Worm (Caenorhabditis elegans) whole organism, young adult: ENCODE data around the gene ZK1321.1.

ENCODE experiments used
- C17E4.6 ChIP-seq: fragments of 200-800 bp; sonication (Bioruptor generic); IDR thresholded peaks from 2 replicates; pipeline ENCODE4 v1.3.6; 2022; ENCODE audit warnings: missing genetic modification reagents, missing genetic modification characterization, missing compliant biosample characterization
- T07F8.4 ChIP-seq: sonication (generic microtip); optimal IDR thresholded peaks from 2 replicates; lab custom pipeline; 2016; ENCODE audit warnings: mild to moderate bottlenecking, missing genetic modification characterization, moderate library complexity, missing compliant biosample characterization
- Y79H2A.3 ChIP-seq: fragments of 200-800 bp; sonication (Bioruptor generic); conservative IDR thresholded peaks from 2 replicates; pipeline ENCODE4 v1.3.6; 2022; ENCODE audit warnings: missing genetic modification reagents, missing genetic modification characterization, missing compliant biosample characterization
- ZK185.1 ChIP-seq: sonication (generic microtip); optimal IDR thresholded peaks from 2 replicates; lab custom pipeline; 2016; ENCODE audit warnings: mild to moderate bottlenecking, missing genetic modification characterization, missing compliant biosample characterization; ENCODE audit not compliant: poor library complexity, severe bottlenecking
- atf-7 ChIP-seq: sonication (generic microtip); optimal IDR thresholded peaks from 2 replicates; lab custom pipeline; 2017; ENCODE audit warnings: mild to moderate bottlenecking, missing genetic modification characterization, missing compliant biosample characterization
- attf-5 ChIP-seq: fragments of 200-800 bp; sonication (Bioruptor generic); optimal IDR thresholded peaks from 2 replicates; lab custom pipeline; 2018; ENCODE audit warnings: mild to moderate bottlenecking, missing genetic modification characterization, missing compliant biosample characterization
- cebp-1 ChIP-seq, 2 experiments: fragments of 200-800 bp in 1 of 2; sonication (Bioruptor generic) in 1 of 2; sonication (generic microtip) in 1 of 2; IDR thresholded peaks in 1 of 2; optimal IDR thresholded peaks in 1 of 2; 2 replicates each; pipeline versions ENCODE4 v1.3.6 to Lab custom; 2017 to 2022; ENCODE audit warnings: missing compliant biosample characterization in 2 of 2, missing genetic modification characterization in 2 of 2, mild to moderate bottlenecking in 1 of 2, missing genetic modification reagents in 1 of 2, moderate library complexity in 1 of 2
- ceh-91 ChIP-seq: fragments of 200-800 bp; sonication (Bioruptor generic); IDR thresholded peaks from 2 replicates; pipeline ENCODE4 v1.3.6; 2022; ENCODE audit warnings: missing genetic modification reagents, missing genetic modification characterization, missing compliant biosample characterization
- chd-7 ChIP-seq: sonication (generic microtip); optimal IDR thresholded peaks from 2 replicates; lab custom pipeline; 2016; ENCODE audit warnings: mild to moderate bottlenecking, missing genetic modification characterization, moderate library complexity, missing compliant biosample characterization
- dox-1 ChIP-seq: fragments of 200-800 bp; sonication (Bioruptor generic); IDR thresholded peaks from 2 replicates; pipeline ENCODE4 v1.3.6; 2022; ENCODE audit warnings: missing genetic modification reagents, missing genetic modification characterization, missing compliant biosample characterization
- dpl-1 ChIP-seq: fragments of 150-350 bp; optimal IDR thresholded peaks from 2 replicates; lab custom pipeline; 2014; ENCODE audit warnings: missing biosample characterization, missing genetic modification reagents, missing genetic modification characterization
- efl-1 ChIP-seq: fragments of 150-350 bp; optimal IDR thresholded peaks from 2 replicates; lab custom pipeline; 2014; ENCODE audit warnings: missing biosample characterization, missing genetic modification reagents, missing genetic modification characterization
- egrh-3 ChIP-seq: fragments of 200-800 bp; sonication (Bioruptor generic); IDR thresholded peaks from 2 replicates; pipeline ENCODE4 v1.3.6; 2022; ENCODE audit warnings: missing genetic modification reagents, missing genetic modification characterization, missing compliant biosample characterization
- ets-4 ChIP-seq: fragments of 200-800 bp; sonication (Bioruptor generic); optimal IDR thresholded peaks from 2 replicates; lab custom pipeline; 2018; ENCODE audit warnings: mild to moderate bottlenecking, missing genetic modification characterization, missing compliant biosample characterization
- gei-17 ChIP-seq: fragments of 200-800 bp; sonication (Bioruptor generic); optimal IDR thresholded peaks from 2 replicates; lab custom pipeline; 2018; ENCODE audit warnings: mild to moderate bottlenecking, missing genetic modification characterization, missing compliant biosample characterization
- hmg-1.2 ChIP-seq: fragments of 200-800 bp; sonication (Bioruptor generic); IDR thresholded peaks from 2 replicates; pipeline ENCODE4 v1.3.6; 2022; ENCODE audit warnings: missing genetic modification reagents, missing genetic modification characterization, missing compliant biosample characterization
- let-607 ChIP-seq, 2 experiments: fragments of 200-800 bp in 1 of 2; sonication (Bioruptor generic) in 1 of 2; sonication (generic microtip) in 1 of 2; optimal IDR thresholded peaks; 2 replicates each; lab custom pipeline; 2016 to 2018; ENCODE audit warnings: mild to moderate bottlenecking in 2 of 2, missing compliant biosample characterization in 2 of 2, missing genetic modification characterization in 2 of 2, moderate library complexity in 2 of 2, missing genotype in 1 of 2
- lsl-1 ChIP-seq: fragments of 200-800 bp; sonication (Bioruptor generic); optimal IDR thresholded peaks from 2 replicates; lab custom pipeline; 2018; ENCODE audit warnings: mild to moderate bottlenecking, missing genetic modification characterization, moderate library complexity, missing compliant biosample characterization
- mel-28 ChIP-seq: sonication (generic microtip); optimal IDR thresholded peaks from 2 replicates; lab custom pipeline; 2016; ENCODE audit warnings: borderline replicate concordance, mild to moderate bottlenecking, missing genetic modification characterization, missing compliant biosample characterization
- nhr-80 ChIP-seq: sonication (generic microtip); optimal IDR thresholded peaks from 2 replicates; lab custom pipeline; 2016; ENCODE audit warnings: missing genetic modification characterization, missing compliant biosample characterization
- rec-8 ChIP-seq, 2 experiments: sonication (generic microtip); optimal IDR thresholded peaks; 2 replicates each; lab custom pipeline; 2016; ENCODE audit warnings: mild to moderate bottlenecking in 2 of 2, missing genetic modification characterization in 2 of 2, missing genetic modification reagents in 2 of 2, missing genotype in 2 of 2, missing biosample characterization in 1 of 2, missing compliant biosample characterization in 1 of 2, moderate library complexity in 1 of 2
- sea-2 ChIP-seq: fragments of 200-800 bp; sonication (Bioruptor generic); IDR thresholded peaks from 2 replicates; pipeline ENCODE4 v1.3.6; 2022; ENCODE audit warnings: missing genetic modification characterization, missing compliant biosample characterization
- snpc-3.4 ChIP-seq: sonication (generic microtip); optimal IDR thresholded peaks from 2 replicates; lab custom pipeline; 2017; ENCODE audit warnings: missing genetic modification characterization, mild to moderate bottlenecking, missing compliant biosample characterization, antibody characterized with exemption, moderate library complexity, missing genotype, missing genetic modification reagents
- somi-1 ChIP-seq: fragments of 200-800 bp; sonication (Bioruptor generic); optimal IDR thresholded peaks from 2 replicates; lab custom pipeline; 2018; ENCODE audit warnings: mild to moderate bottlenecking, missing genetic modification characterization, missing compliant biosample characterization
- sptf-2 ChIP-seq: fragments of 200-800 bp; sonication (Bioruptor generic); optimal IDR thresholded peaks from 2 replicates; lab custom pipeline; 2018; ENCODE audit warnings: mild to moderate bottlenecking, missing genetic modification characterization, missing compliant biosample characterization
- tbx-9 ChIP-seq: sonication (generic microtip); optimal IDR thresholded peaks from 2 replicates; lab custom pipeline; 2016; ENCODE audit warnings: borderline replicate concordance, missing genetic modification characterization, inconsistent platforms, missing compliant biosample characterization
- unc-130 ChIP-seq: sonication (generic microtip); optimal IDR thresholded peaks from 2 replicates; lab custom pipeline; 2016; ENCODE audit warnings: missing genetic modification reagents, missing genetic modification characterization, missing compliant biosample characterization
- unc-62 ChIP-seq: fragments of 150-350 bp; optimal IDR thresholded peaks from 2 replicates; lab custom pipeline; 2014; ENCODE audit warnings: missing biosample characterization, missing genetic modification reagents, missing genetic modification characterization
- ztf-22 ChIP-seq: fragments of 200-800 bp; sonication (Bioruptor generic); optimal IDR thresholded peaks from 2 replicates; lab custom pipeline; 2018; ENCODE audit warnings: mild to moderate bottlenecking, missing genetic modification characterization, moderate library complexity, missing compliant biosample characterization
- ztf-3 ChIP-seq: fragments of 200-800 bp; sonication (Bioruptor generic); optimal IDR thresholded peaks from 2 replicates; lab custom pipeline; 2018; ENCODE audit warnings: mild to moderate bottlenecking, missing genetic modification characterization, missing compliant biosample characterization
- ztf-6 ChIP-seq: fragments of 200-800 bp; sonication (Bioruptor generic); IDR thresholded peaks from 2 replicates; pipeline ENCODE4 v1.3.6; 2022; ENCODE audit warnings: missing genetic modification reagents, missing genetic modification characterization, missing compliant biosample characterization

Gene ZK1321.1

ce11 chrII:9787395-9788152 lies 33.7 kb downstream of the ZK1321.1 start, which contains the start of gene cyp-13A2 (continued):
- TF ChIP-seq dox-1 (GFP tag; lab: Robert Waterston, UW) (no peak), snpc-3.4 (peak; percentile 86), dpl-1 (GFP tag; lab: Kevin White, UChicago) (no peak), C17E4.6 (GFP tag; lab: Robert Waterston, UW) (no peak), ztf-3 (GFP tag; lab: Kevin White, UChicago) (no peak), sea-2 (GFP tag; lab: Robert Waterston, UW) (no peak), cebp-1 (GFP tag; IDR thresholded peaks at IDR 0.05; lab: Robert Waterston, UW) (no peak), cebp-1 (tag; optimal IDR thresholded peaks at IDR 0.05; lab: Kevin White, UChicago) (no peak), attf-5 (GFP tag; lab: Kevin White, UChicago) (no peak), Y79H2A.3 (GFP tag; lab: Robert Waterston, UW) (no peak), tbx-9 (no peak), egrh-3 (GFP tag; lab: Robert Waterston, UW) (no peak)

ce11 chrII:9791185-9791584 lies 37.4 kb downstream of the ZK1321.1 start:
- no peak for TF ChIP-seq mel-28 (tag; lab: Kevin White, UChicago)
- TF ChIP-seq ZK185.1 (tag; lab: Kevin White, UChicago): no peak
- TF ChIP-seq atf-7 (tag; lab: Kevin White, UChicago): peak; percentile 66
- no peak for TF ChIP-seq snpc-3.4
- peak; percentile 38 for TF ChIP-seq ztf-22 (GFP tag; lab: Kevin White, UChicago)
- TF ChIP-seq dpl-1 (GFP tag; lab: Kevin White, UChicago): no peak
- TF ChIP-seq somi-1 (GFP tag; lab: Kevin White, UChicago): no peak
- no peak for TF ChIP-seq egrh-3 (GFP tag; lab: Robert Waterston, UW)
- TF ChIP-seq nhr-80 (tag; lab: Kevin White, UChicago): peak; percentile 90
- peak; percentile 7; the same call in 1 of the 2 replicates for TF ChIP-seq cebp-1 (GFP tag; IDR thresholded peaks at IDR 0.05; lab: Robert Waterston, UW)
- no peak for TF ChIP-seq cebp-1 (tag; optimal IDR thresholded peaks at IDR 0.05; lab: Kevin White, UChicago)
- peak; percentile 53 for TF ChIP-seq ets-4 (GFP tag; lab: Kevin White, UChicago)
- no peak for TF ChIP-seq ztf-6

ce11 chrII:9793197-9793596 lies 39.4 kb downstream of the ZK1321.1 start, which contains the start of gene cyp-13A3:
Gene cyp-13A3, minus strand, starts transcription at chrII:9793297.
- TF ChIP-seq unc-62 (GFP tag; lab: Kevin White, UChicago) (no peak), ceh-91 (GFP tag; lab: Robert Waterston, UW) (no peak), gei-17 (no peak), T07F8.4 (tag; lab: Kevin White, UChicago) (no peak), hmg-1.2 (GFP tag; lab: Robert Waterston, UW) (no peak), chd-7 (tag; lab: Kevin White, UChicago) (no peak), lsl-1 (GFP tag; lab: Kevin White, UChicago) (no peak), egrh-3 (GFP tag; lab: Robert Waterston, UW) (no peak), sea-2 (GFP tag; lab: Robert Waterston, UW) (no peak), efl-1 (GFP tag; lab: Kevin White, UChicago) (no peak), sptf-2 (GFP tag; lab: Kevin White, UChicago) (no peak)

- TF ChIP-seq T07F8.4 (tag; lab: Kevin White, UChicago) (no peak), nhr-80 (tag; lab: Kevin White, UChicago) (peak; percentile 80)
- TF ChIP-seq, all 124 proteins: peak for 1
Measured at ce11 chrII:9797664-9798063, 43.8 kb downstream of the ZK1321.1 start, which contains the start of gene cyp-13A4. Gene cyp-13A4, minus strand, starts transcription at chrII:9797740.

DNA sequence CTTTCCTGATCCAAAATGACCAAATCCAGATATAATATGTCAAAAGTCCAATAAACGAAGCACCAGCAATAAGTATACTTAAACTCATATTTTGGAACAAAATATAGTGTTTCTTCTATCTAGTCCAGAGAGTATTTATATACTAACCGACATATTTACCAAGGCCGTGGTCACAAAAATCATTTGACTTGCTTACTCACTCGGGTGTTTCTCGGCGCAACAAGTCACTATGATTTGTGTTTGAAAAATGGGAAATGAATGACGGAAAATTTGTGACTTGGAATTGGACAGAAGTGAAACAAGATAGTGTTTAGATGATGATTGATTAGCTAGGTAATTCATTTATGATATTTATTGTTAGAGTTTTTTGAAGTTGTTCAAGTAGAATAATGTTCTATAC lies 46.4 kb downstream of the ZK1321.1 start, which contains the start of gene cyp-13A5:
cyp-13A5 (minus strand) TSS at position 112 of the 400 bp plus-strand sequence.
- TF ChIP-seq cebp-1 (GFP tag; IDR thresholded peaks at IDR 0.05; lab: Robert Waterston, UW): no peak
- TF ChIP-seq cebp-1 (tag; optimal IDR thresholded peaks at IDR 0.05; lab: Kevin White, UChicago): peak; percentile 19
- peak; percentile 85 for TF ChIP-seq nhr-80 (tag; lab: Kevin White, UChicago)
- no peak for TF ChIP-seq unc-130 (GFP tag; lab: Kevin White, UChicago)
- no peak for TF ChIP-seq rec-8 (tag; optimal IDR thresholded peaks at IDR 0.05; lab: Kevin White, UChicago)
- TF ChIP-seq let-607 (tag; optimal IDR thresholded peaks at IDR 0.05; lab: Kevin White, UChicago): no peak
- TF ChIP-seq, all 124 proteins: peak for 2
